Worm (Caenorhabditis elegans): ENCODE results near the gene K08D9.4.

Gene K08D9.4

DNA sequence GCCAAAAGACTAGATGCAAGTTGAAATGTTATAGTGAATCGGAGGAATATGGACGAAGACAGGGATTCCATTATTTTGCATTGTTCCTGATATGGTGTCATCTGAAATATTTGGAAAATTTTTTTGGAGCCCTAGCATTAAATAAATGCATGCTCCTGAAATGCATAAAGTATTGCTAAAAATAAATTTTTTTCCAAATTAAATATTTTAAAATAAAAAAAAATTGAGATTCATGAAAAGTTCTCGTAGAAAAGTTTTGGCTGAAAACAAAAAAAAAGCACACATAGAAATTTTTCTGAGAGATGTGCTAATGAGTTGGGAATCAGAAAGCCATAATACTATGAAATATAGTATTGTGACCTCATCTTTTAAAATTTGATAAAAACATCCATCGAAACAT lies 45.2 kb downstream of the K08D9.4 start, which contains the start of gene srab-7:
TSS of gene srab-7 (minus strand) at position 101 of the 400 bp plus-strand sequence.
- no peak for TF ChIP-seq nhr-237 (tag; optimal IDR thresholded peaks at IDR 0.05)
- TF ChIP-seq lin-11 (tag; optimal IDR thresholded peaks at IDR 0.05), result no peak
- TF ChIP-seq Y55F3AM.14 (GFP tag; optimal IDR thresholded peaks at IDR 0.05), result no peak
- no peak for TF ChIP-seq nhr-6 (tag; optimal IDR thresholded peaks at IDR 0.05)
- no peak for TF ChIP-seq nhr-10 (tag; optimal IDR thresholded peaks at IDR 0.05)
- no peak for TF ChIP-seq ztf-4 (tag; optimal IDR thresholded peaks at IDR 0.05)
- TF ChIP-seq peb-1 (tag; optimal IDR thresholded peaks at IDR 0.05), result no peak
- TF ChIP-seq ztf-11 (tag; optimal IDR thresholded peaks at IDR 0.05), result no peak
- no peak for TF ChIP-seq fos-1 (tag; optimal IDR thresholded peaks at IDR 0.05)
- TF ChIP-seq lin-13 (GFP tag; optimal IDR thresholded peaks at IDR 0.05), result no peak
- TF ChIP-seq ceh-16 (tag; optimal IDR thresholded peaks at IDR 0.05), result no peak
- TF ChIP-seq ztf-1 (GFP tag; conservative IDR thresholded peaks at IDR 0.05), result no peak
- no peak for TF ChIP-seq sma-9 (GFP tag; optimal IDR thresholded peaks at IDR 0.05)
- no peak for TF ChIP-seq sma-9 (tag; optimal IDR thresholded peaks at IDR 0.05)
- TF ChIP-seq elt-3 (tag; optimal IDR thresholded peaks at IDR 0.05), result no peak
- no peak for TF ChIP-seq F13H6.1 (tag; optimal IDR thresholded peaks at IDR 0.05)

- TF ChIP-seq nhr-25 (tag; optimal IDR thresholded peaks at IDR 0.05), result no peak
- TF ChIP-seq ceh-16 (tag; optimal IDR thresholded peaks at IDR 0.05), result no peak
- TF ChIP-seq mdl-1 (tag; optimal IDR thresholded peaks at IDR 0.05), result no peak
- no peak for TF ChIP-seq skn-1 (tag; optimal IDR thresholded peaks at IDR 0.05)
- no peak for TF ChIP-seq ztf-1 (GFP tag; conservative IDR thresholded peaks at IDR 0.05)
- no peak for TF ChIP-seq nhr-11 (tag; optimal IDR thresholded peaks at IDR 0.05)
- no peak for TF ChIP-seq mbf-1 (tag; optimal IDR thresholded peaks at IDR 0.05)
- TF ChIP-seq fos-1 (tag; optimal IDR thresholded peaks at IDR 0.05), result no peak
- TF ChIP-seq nhr-10 (tag; optimal IDR thresholded peaks at IDR 0.05), result no peak
- no peak for TF ChIP-seq lin-39 (tag; optimal IDR thresholded peaks at IDR 0.05)
- no peak for TF ChIP-seq zag-1 (tag; optimal IDR thresholded peaks at IDR 0.05)
- TF ChIP-seq sma-3 (GFP tag; optimal IDR thresholded peaks at IDR 0.05), result no peak
- no peak for TF ChIP-seq nhr-23 (tag; optimal IDR thresholded peaks at IDR 0.05)
Observed at ce11 chrV:3151862-3152261, 48.4 kb downstream of the K08D9.4 start, which contains the start of gene srab-6. Gene srab-6, minus strand, starts transcription at chrV:3151962.

DNA sequence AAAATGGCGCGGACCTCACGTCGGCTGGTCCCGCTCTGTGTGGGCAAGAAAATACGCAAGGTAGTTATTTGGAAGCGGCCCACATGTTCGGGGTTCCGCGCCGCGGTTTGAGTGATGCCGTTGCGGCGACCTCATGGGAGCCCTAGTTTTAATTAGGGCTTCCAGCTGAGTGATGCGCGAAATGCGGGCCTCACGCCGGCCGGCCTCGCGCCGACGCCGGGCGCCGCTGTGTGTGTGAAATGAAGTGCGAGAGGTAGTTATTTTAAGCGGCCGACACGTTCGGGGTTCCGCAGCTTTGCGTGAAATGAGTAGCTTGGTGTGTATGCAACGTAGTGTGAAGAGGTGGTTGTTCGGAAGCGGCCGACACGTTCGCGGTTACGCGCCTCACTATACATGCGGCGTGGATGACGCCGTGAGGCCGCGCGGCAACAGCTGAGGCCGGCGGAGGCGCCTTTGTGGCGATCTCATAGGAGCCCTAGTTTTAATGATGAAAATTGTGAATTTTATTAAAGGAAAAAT lies 50.3 kb downstream of the K08D9.4 start:
- TF ChIP-seq R02D3.7 (tag; optimal IDR thresholded peaks at IDR 0.05) (no peak), unc-39 (tag; optimal IDR thresholded peaks at IDR 0.05) (no peak), aly-2 (tag; optimal IDR thresholded peaks at IDR 0.05) (no peak), elt-1 (tag; optimal IDR thresholded peaks at IDR 0.05) (no peak), blmp-1 (tag; optimal IDR thresholded peaks at IDR 0.05; ENCODE audit: insufficient read depth) (no peak), nhr-10 (tag; optimal IDR thresholded peaks at IDR 0.05) (no peak), lin-13 (GFP tag; optimal IDR thresholded peaks at IDR 0.05) (no peak), ama-1 (optimal IDR thresholded peaks at IDR 0.05) (no peak), snpc-4 (tag; optimal IDR thresholded peaks at IDR 0.05) (no peak), lin-11 (tag; optimal IDR thresholded peaks at IDR 0.05) (no peak), mab-5 (tag; optimal IDR thresholded peaks at IDR 0.05) (no peak), nhr-11 (tag; optimal IDR thresholded peaks at IDR 0.05) (no peak), nhr-21 (tag; optimal IDR thresholded peaks at IDR 0.05) (no peak), C34F6.9 (tag; optimal IDR thresholded peaks at IDR 0.05) (no peak), ceh-82 (tag; optimal IDR thresholded peaks at IDR 0.05) (no peak), ztf-1 (GFP tag; conservative IDR thresholded peaks at IDR 0.05) (no peak), unc-55 (GFP tag; optimal IDR thresholded peaks at IDR 0.05) (no peak), dmd-4 (tag; optimal IDR thresholded peaks at IDR 0.05) (no peak)
